Worm (Caenorhabditis elegans): Measurements from ENCODE around the gene W03C9.6.

W03C9.6 gene

DNA sequence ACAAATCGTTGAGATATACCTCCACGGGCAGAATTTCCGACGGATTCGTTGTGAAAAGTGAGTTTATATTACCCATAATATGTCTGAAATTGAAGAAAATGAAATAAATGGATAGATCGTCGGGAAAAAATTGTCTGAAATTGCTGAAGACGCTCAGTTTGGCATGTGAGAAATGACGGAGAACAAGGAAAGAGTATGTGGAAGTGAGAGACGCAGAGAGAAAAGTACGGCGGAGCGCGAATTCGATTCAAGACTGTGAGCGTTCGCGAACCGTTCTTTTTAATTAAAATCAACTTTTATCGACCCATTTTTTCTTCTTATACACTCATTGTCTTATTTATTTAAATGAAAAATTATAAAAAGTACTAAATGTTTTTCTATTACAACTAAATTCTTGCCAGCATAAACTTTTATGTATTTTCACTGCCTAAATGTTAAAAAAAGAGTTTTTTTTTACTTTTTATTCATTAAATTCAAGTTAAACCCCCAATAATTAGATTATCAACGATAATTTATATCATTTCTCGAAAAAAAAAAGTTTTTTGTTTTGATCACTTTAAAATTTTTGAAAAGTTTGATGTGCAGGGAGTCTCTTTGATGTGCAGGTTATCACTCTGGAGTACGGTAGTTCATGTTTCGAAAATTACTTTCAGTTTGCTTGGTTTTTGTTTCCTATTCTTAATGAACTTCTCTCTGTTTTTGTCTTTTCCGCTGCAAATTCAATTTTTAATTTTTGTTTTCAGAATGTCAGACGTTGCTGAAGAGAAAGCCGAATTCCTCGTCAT, 38.3 kb upstream of the W03C9.6 start, which contains the start of the genes vps-15 and hmg-12:
Gene vps-15 (minus strand): TSS at position 83 of the 785 bp plus-strand sequence.
Gene hmg-12 (plus strand): TSS at position 744 of the 785 bp plus-strand sequence.
- TF ChIP-seq npax-4 (tag; optimal IDR thresholded peaks at IDR 0.05), result no peak
- TF ChIP-seq pax-1 (tag; optimal IDR thresholded peaks at IDR 0.05), result peak; percentile 23

DNA sequence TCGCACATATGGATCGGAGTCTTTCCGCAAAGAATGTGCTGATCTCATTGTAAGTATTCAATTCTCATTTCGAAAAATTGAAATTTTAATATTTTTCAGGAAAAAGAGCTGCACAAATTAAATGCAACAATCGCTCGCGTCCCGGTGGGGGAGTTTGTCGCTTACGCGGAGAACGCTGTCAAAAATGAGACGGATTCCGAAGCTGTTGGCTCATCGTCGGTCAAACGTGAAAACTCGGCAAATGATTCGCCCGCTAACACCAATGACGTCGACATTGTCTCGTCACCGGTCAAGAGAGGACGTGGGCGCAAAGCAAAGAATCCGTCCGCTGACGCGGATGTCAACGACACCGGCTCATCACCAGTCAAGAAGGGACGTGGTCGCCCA, 37.8 kb upstream of the W03C9.6 start:
- TF ChIP-seq pqm-1 (tag; optimal IDR thresholded peaks at IDR 0.05), result no peak
- no peak for TF ChIP-seq syd-9 (tag; optimal IDR thresholded peaks at IDR 0.05)
- no peak for TF ChIP-seq ama-1 (optimal IDR thresholded peaks at IDR 0.05)
- TF ChIP-seq dve-1 (tag; optimal IDR thresholded peaks at IDR 0.05), result no peak
- TF ChIP-seq K09A11.1 (tag; optimal IDR thresholded peaks at IDR 0.05; ENCODE audit: insufficient read depth), result no peak
- TF ChIP-seq ceh-24 (tag; optimal IDR thresholded peaks at IDR 0.05), result no peak
- TF ChIP-seq C38D4.7 (GFP tag; optimal IDR thresholded peaks at IDR 0.05), result no peak
- TF ChIP-seq ceh-45 (GFP tag; IDR thresholded peaks at IDR 0.05), result no peak
- no peak for TF ChIP-seq che-1 (tag; optimal IDR thresholded peaks at IDR 0.05)
- no peak for TF ChIP-seq hlh-30 (tag; optimal IDR thresholded peaks at IDR 0.05; ENCODE audit: insufficient read depth)

DNA sequence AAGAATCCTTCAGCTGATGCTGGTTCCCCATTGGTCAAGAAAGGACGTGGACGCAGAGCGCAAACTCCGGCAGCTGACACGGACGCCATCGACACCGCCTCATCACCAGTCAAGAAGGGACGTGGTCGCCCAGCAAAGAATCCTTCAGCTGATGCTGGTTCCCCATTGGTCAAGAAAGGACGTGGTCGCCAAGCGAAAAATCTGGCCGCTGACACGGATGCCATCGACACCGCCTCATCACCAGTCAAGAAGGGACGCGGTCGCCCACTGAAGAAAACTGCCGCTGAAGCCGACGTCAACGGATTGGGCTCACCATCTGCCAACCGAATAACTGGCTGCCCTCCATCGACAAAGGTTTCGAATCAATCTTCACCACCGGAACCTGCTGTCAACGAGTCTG, 37.4 kb upstream of the W03C9.6 start:
- TF ChIP-seq unc-3 (GFP tag; conservative IDR thresholded peaks at IDR 0.05) (no peak), unc-3 (tag; optimal IDR thresholded peaks at IDR 0.05) (no peak), ceh-22 (tag; optimal IDR thresholded peaks at IDR 0.05) (no peak), unc-42 (tag; optimal IDR thresholded peaks at IDR 0.05) (no peak), syd-9 (tag; optimal IDR thresholded peaks at IDR 0.05) (no peak), ztf-16 (tag; optimal IDR thresholded peaks at IDR 0.05) (no peak), ets-4 (tag; optimal IDR thresholded peaks at IDR 0.05) (no peak), gmeb-2 (tag; optimal IDR thresholded peaks at IDR 0.05) (no peak), ceh-6 (GFP tag; optimal IDR thresholded peaks at IDR 0.05) (no peak), hlh-8 (tag; optimal IDR thresholded peaks at IDR 0.05) (no peak), tbx-2 (tag; optimal IDR thresholded peaks at IDR 0.05) (no peak), ceh-34 (tag; optimal IDR thresholded peaks at IDR 0.05) (no peak), zip-5 (tag; optimal IDR thresholded peaks at IDR 0.05) (no peak), pha-4 (tag; optimal IDR thresholded peaks at IDR 0.05) (no peak), pqm-1 (tag; optimal IDR thresholded peaks at IDR 0.05) (no peak), ttx-3 (tag; optimal IDR thresholded peaks at IDR 0.05) (no peak), ama-1 (optimal IDR thresholded peaks at IDR 0.05) (no peak), hlh-15 (tag; optimal IDR thresholded peaks at IDR 0.05) (no peak), hlh-13 (GFP tag; optimal IDR thresholded peaks at IDR 0.05) (no peak)

DNA sequence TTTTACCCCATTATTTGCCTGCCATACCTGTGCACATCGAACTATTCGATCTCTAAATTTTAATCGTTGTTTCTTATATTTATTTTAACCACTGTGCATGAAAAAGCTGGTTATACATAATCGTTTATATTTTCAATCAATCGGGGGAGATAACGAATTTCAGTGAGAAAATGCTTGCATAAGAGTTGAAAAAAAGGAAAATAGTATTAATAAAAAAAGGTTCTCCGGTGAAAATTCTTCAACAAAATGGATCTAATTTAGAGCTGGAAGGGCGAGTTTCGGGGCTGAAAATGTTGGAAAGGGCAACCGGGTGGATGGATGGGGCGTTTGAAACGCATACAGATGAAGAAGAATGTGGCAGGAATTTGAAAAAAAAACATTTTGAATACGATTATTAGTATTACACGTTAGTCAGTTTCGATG, 36.8 kb upstream of the W03C9.6 start:
- TF ChIP-seq ceh-30 (tag; optimal IDR thresholded peaks at IDR 0.05), result no peak
- no peak for TF ChIP-seq ztf-16 (tag; optimal IDR thresholded peaks at IDR 0.05)
- no peak for TF ChIP-seq npax-4 (tag; optimal IDR thresholded peaks at IDR 0.05)
- no peak for TF ChIP-seq elt-4 (tag; optimal IDR thresholded peaks at IDR 0.05)
- TF ChIP-seq syd-9 (tag; optimal IDR thresholded peaks at IDR 0.05), result no peak
- TF ChIP-seq ceh-9 (tag; optimal IDR thresholded peaks at IDR 0.05), result no peak
- TF ChIP-seq pha-2 (tag; optimal IDR thresholded peaks at IDR 0.05), result no peak
- TF ChIP-seq K02D7.2 (tag; optimal IDR thresholded peaks at IDR 0.05), result no peak
- no peak for TF ChIP-seq ceh-34 (tag; optimal IDR thresholded peaks at IDR 0.05)
- TF ChIP-seq hlh-15 (tag; optimal IDR thresholded peaks at IDR 0.05), result no peak
- TF ChIP-seq ceh-24 (tag; optimal IDR thresholded peaks at IDR 0.05), result no peak
- no peak for TF ChIP-seq ceh-22 (tag; optimal IDR thresholded peaks at IDR 0.05)
- TF ChIP-seq unc-3 (GFP tag; conservative IDR thresholded peaks at IDR 0.05), result no peak
- TF ChIP-seq unc-3 (tag; optimal IDR thresholded peaks at IDR 0.05), result no peak
- TF ChIP-seq fkh-6 (tag; optimal IDR thresholded peaks at IDR 0.05), result no peak
